Worm (Caenorhabditis elegans) whole organism, L1 larva: ENCODE data around the gene math-6.

Experiments
- alr-1 ChIP-seq: fragments of 200-800 bp; sonication (Bioruptor generic); optimal IDR thresholded peaks from 2 replicates; lab custom pipeline; 2018; ENCODE audit warnings: borderline replicate concordance, mild to moderate bottlenecking, missing genetic modification characterization, missing compliant biosample characterization
- ama-1 ChIP-seq: fragments of 150-350 bp; optimal IDR thresholded peaks from 2 replicates; lab custom pipeline; 2014
- blmp-1 ChIP-seq: fragments of 150-350 bp; optimal IDR thresholded peaks from 2 replicates; lab custom pipeline; 2014; ENCODE audit warnings: missing biosample characterization, missing genetic modification characterization
- ceh-63 ChIP-seq: fragments of 200-800 bp; sonication (Bioruptor generic); optimal IDR thresholded peaks from 2 replicates; lab custom pipeline; 2018; ENCODE audit warnings: mild to moderate bottlenecking, missing genetic modification characterization, missing compliant biosample characterization
- ceh-90 ChIP-seq: sonication (generic microtip); optimal IDR thresholded peaks from 2 replicates; lab custom pipeline; 2016; ENCODE audit warnings: missing genetic modification characterization, missing compliant biosample characterization
- ces-1 ChIP-seq: fragments of 150-350 bp; optimal IDR thresholded peaks from 2 replicates; lab custom pipeline; 2014; ENCODE audit warnings: missing biosample characterization, missing genetic modification reagents, missing genetic modification characterization
- dpl-1 ChIP-seq, 3 experiments: fragments of 150-350 bp in 2 of 3; sonication (generic microtip) in 1 of 3; optimal IDR thresholded peaks; 2 replicates each; lab custom pipeline; 2014 to 2017; ENCODE audit warnings: missing biosample characterization in 3 of 3, missing genetic modification characterization in 3 of 3, missing genetic modification reagents in 3 of 3
- efl-1 ChIP-seq, 4 experiments: fragments of 150-350 bp; optimal IDR thresholded peaks in 3 of 4; peaks in 1 of 4; 1 replicate in 1 of 4; 2 replicates in 3 of 4; lab custom pipeline; 2014; ENCODE audit warnings: missing biosample characterization in 2 of 4, missing genetic modification characterization in 2 of 4, missing genetic modification reagents in 2 of 4
- efl-3 ChIP-seq: fragments of 200-800 bp; sonication (Bioruptor generic); optimal IDR thresholded peaks from 2 replicates; lab custom pipeline; 2018; ENCODE audit warnings: mild to moderate bottlenecking, missing genetic modification characterization, missing compliant biosample characterization
- egl-27 ChIP-seq, 2 experiments: fragments of 150-350 bp in 1 of 2; sonication (generic microtip); optimal IDR thresholded peaks; 3 replicates each; lab custom pipeline; 2017 to 2018; ENCODE audit warnings: missing biosample characterization in 2 of 2, missing genetic modification characterization in 2 of 2, missing genetic modification reagents in 2 of 2
- elt-2 ChIP-seq: sonication (generic microtip); optimal IDR thresholded peaks from 2 replicates; lab custom pipeline; 2016; ENCODE audit warnings: missing genetic modification characterization, mild to moderate bottlenecking, inconsistent platforms, missing compliant biosample characterization, missing genetic modification reagents
- elt-3 ChIP-seq, 6 experiments: fragments of 150-350 bp in 1 of 6; sonication (generic microtip); optimal IDR thresholded peaks; 2 replicates each; lab custom pipeline; 2017 to 2018; ENCODE audit warnings: missing biosample characterization in 6 of 6, missing genetic modification characterization in 6 of 6, inconsistent platforms in 1 of 6
- fkh-10 ChIP-seq: sonication (generic microtip); optimal IDR thresholded peaks from 2 replicates; lab custom pipeline; 2017; ENCODE audit warnings: missing biosample characterization, missing genetic modification reagents, missing genetic modification characterization
- fkh-4 ChIP-seq: sonication (generic microtip); optimal IDR thresholded peaks from 2 replicates; lab custom pipeline; 2016; ENCODE audit warnings: missing compliant biosample characterization, missing genetic modification characterization, borderline replicate concordance
- grh-1 ChIP-seq: fragments of 200-800 bp; sonication (Bioruptor generic); IDR thresholded peaks from 2 replicates; pipeline ENCODE4 v1.3.6; 2022; ENCODE audit warnings: missing genetic modification reagents, missing genetic modification characterization, missing compliant biosample characterization
- hlh-4 ChIP-seq: sonication (generic microtip); optimal IDR thresholded peaks from 2 replicates; lab custom pipeline; 2016; ENCODE audit warnings: mild to moderate bottlenecking, missing genetic modification characterization, missing compliant biosample characterization
- isw-1 ChIP-seq: fragments of 200-800 bp; sonication (Bioruptor generic); IDR thresholded peaks from 2 replicates; pipeline ENCODE4 v1.3.6; 2022; ENCODE audit warnings: missing genetic modification characterization, missing compliant biosample characterization
- lin-13 ChIP-seq: fragments of 150-350 bp; optimal IDR thresholded peaks from 2 replicates; lab custom pipeline; 2014; ENCODE audit warnings: missing biosample characterization, missing genetic modification reagents, missing genetic modification characterization
- lin-35 ChIP-seq, 2 experiments: fragments of 150-350 bp; optimal IDR thresholded peaks; 2 replicates each; lab custom pipeline; 2014; ENCODE audit warnings: missing biosample characterization in 2 of 2, missing genetic modification characterization in 2 of 2, missing genetic modification reagents in 2 of 2
- mab-9 ChIP-seq: fragments of 200-800 bp; sonication (Bioruptor generic); IDR thresholded peaks from 2 replicates; pipeline ENCODE4 v1.3.6; 2022; ENCODE audit warnings: missing genetic modification reagents, missing genetic modification characterization, missing compliant biosample characterization
- mdl-1 ChIP-seq, 2 experiments: fragments of 150-350 bp; optimal IDR thresholded peaks; 2 replicates each; lab custom pipeline; 2014 to 2017; ENCODE audit warnings: missing biosample characterization in 2 of 2, missing genetic modification characterization in 2 of 2, inconsistent platforms in 1 of 2
- mef-2 ChIP-seq: fragments of 150-350 bp; optimal IDR thresholded peaks from 2 replicates; lab custom pipeline; 2014; ENCODE audit warnings: missing biosample characterization, missing genetic modification characterization
- nhr-11 ChIP-seq: fragments of 150-350 bp; optimal IDR thresholded peaks from 2 replicates; lab custom pipeline; 2014; ENCODE audit warnings: missing biosample characterization, missing genetic modification characterization
- nhr-12 ChIP-seq: sonication (generic microtip); optimal IDR thresholded peaks from 2 replicates; lab custom pipeline; 2017; ENCODE audit warnings: missing biosample characterization, missing genetic modification characterization
- nhr-20 ChIP-seq: sonication (generic microtip); optimal IDR thresholded peaks from 2 replicates; lab custom pipeline; 2016; ENCODE audit warnings: mild to moderate bottlenecking, missing genetic modification characterization, missing compliant biosample characterization
- nhr-47 ChIP-seq: sonication (generic microtip); optimal IDR thresholded peaks from 2 replicates; lab custom pipeline; 2016; ENCODE audit warnings: mild to moderate bottlenecking, missing genetic modification characterization, moderate library complexity, missing compliant biosample characterization
- nhr-71 ChIP-seq: sonication (generic microtip); optimal IDR thresholded peaks from 2 replicates; lab custom pipeline; 2016; ENCODE audit warnings: mild to moderate bottlenecking, missing genetic modification characterization, moderate library complexity, missing compliant biosample characterization
- nhr-77 ChIP-seq: fragments of 150-350 bp; optimal IDR thresholded peaks from 2 replicates; lab custom pipeline; 2014; ENCODE audit warnings: missing biosample characterization, missing genetic modification characterization
- pax-3 ChIP-seq: fragments of 200-800 bp; sonication (Bioruptor generic); optimal IDR thresholded peaks from 2 replicates; lab custom pipeline; 2018; ENCODE audit warnings: mild to moderate bottlenecking, missing genetic modification characterization, moderate library complexity, missing compliant biosample characterization
- pqm-1 ChIP-seq: sonication (generic microtip); optimal IDR thresholded peaks from 3 replicates; lab custom pipeline; 2017; ENCODE audit warnings: missing biosample characterization, missing genetic modification characterization
- rnt-1 ChIP-seq: sonication (generic microtip); optimal IDR thresholded peaks from 2 replicates; lab custom pipeline; 2016; ENCODE audit warnings: mild to moderate bottlenecking, missing genetic modification characterization, moderate library complexity, missing compliant biosample characterization
- skn-1 ChIP-seq: fragments of 150-350 bp; optimal IDR thresholded peaks from 2 replicates; lab custom pipeline; 2014; ENCODE audit warnings: missing biosample characterization, missing genetic modification characterization
- snu-23 ChIP-seq: sonication (generic microtip); optimal IDR thresholded peaks from 2 replicates; lab custom pipeline; 2016; ENCODE audit warnings: missing genetic modification characterization, missing compliant biosample characterization
- swsn-7 ChIP-seq: sonication (generic microtip); optimal IDR thresholded peaks from 2 replicates; lab custom pipeline; 2016; ENCODE audit warnings: missing genetic modification characterization, missing compliant biosample characterization
- tlp-1 ChIP-seq: fragments of 150-350 bp; optimal IDR thresholded peaks from 2 replicates; lab custom pipeline; 2014; ENCODE audit warnings: missing biosample characterization, missing genetic modification characterization
- unc-98 ChIP-seq: fragments of 200-800 bp; sonication (Bioruptor generic); IDR thresholded peaks from 2 replicates; pipeline ENCODE4 v1.3.6; 2022; ENCODE audit warnings: missing genetic modification characterization, missing compliant biosample characterization
- zip-4 ChIP-seq: fragments of 200-800 bp; sonication (Bioruptor generic); optimal IDR thresholded peaks from 2 replicates; lab custom pipeline; 2018; ENCODE audit warnings: mild to moderate bottlenecking, missing genetic modification characterization, moderate library complexity, missing compliant biosample characterization
- ztf-4 ChIP-seq: fragments of 150-350 bp; optimal IDR thresholded peaks from 2 replicates; lab custom pipeline; 2014; ENCODE audit warnings: missing biosample characterization, missing genetic modification characterization

The math-6 gene

DNA sequence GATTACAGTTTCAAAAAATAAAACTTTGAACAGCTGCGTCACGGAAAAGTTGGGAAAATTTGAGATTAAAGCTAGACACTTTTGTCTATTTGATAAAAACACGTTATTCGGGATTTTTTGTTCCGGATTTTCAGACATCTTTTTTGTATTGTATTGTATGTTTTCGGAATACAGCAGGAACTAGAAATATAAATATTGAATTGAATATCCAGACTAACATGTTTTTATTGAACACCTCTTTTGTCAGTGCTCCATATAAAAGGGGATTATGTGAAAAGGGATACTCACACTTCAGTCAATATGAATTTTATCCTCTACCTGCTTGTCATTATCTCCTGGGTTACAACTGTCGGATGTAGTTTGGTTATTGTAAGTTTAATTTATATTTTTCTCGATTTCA is 9.4 kb upstream of the math-6 start, which contains the start of gene C16C4.1:
Gene C16C4.1, plus strand, starts transcription at position 301 of the 400 bp plus-strand sequence.
- TF ChIP-seq pax-3 (no peak), elt-3 (tag; optimal IDR thresholded peaks at IDR 0.05; lab: Kevin White, UChicago) (no peak), nhr-71 (tag; lab: Kevin White, UChicago) (no peak), nhr-77 (tag; lab: Kevin White, UChicago) (no peak), elt-2 (tag; lab: Kevin White, UChicago) (no peak), nhr-11 (tag; lab: Kevin White, UChicago) (no peak), egl-27 (tag; optimal IDR thresholded peaks at IDR 0.05; lab: Kevin White, UChicago) (no peak), snu-23 (GFP tag; lab: Kevin White, UChicago) (no peak), lin-35 (GFP tag; optimal IDR thresholded peaks at IDR 0.05; lab: Kevin White, UChicago) (no peak), mab-9 (GFP tag; lab: Robert Waterston, UW) (no peak), ztf-4 (tag; lab: Kevin White, UChicago) (no peak), ces-1 (no peak)
- TF ChIP-seq, all 84 proteins: peak for 0

DNA sequence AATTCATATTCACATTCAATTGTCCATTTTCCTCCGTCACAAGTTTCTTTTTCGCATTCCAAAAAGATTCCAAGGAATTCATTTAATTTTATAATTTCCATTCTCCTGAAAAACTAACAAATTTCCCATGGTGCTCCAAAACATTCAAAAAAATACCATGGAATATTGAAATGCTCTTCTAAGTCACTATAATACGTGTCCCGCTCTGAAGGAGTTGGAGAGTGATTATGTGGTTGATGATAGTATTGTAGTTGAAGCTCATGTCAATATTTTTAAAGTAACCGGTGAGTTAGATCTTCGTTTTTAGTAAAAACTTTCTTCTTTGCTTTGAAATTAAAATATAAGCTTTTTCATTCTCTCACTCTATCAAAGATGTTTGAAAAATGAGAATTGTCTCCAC is 6.1 kb upstream of the math-6 start, which contains the start of gene math-9:
Gene math-9, minus strand, starts transcription at position 101 of the 400 bp plus-strand sequence.
- TF ChIP-seq efl-1 (optimal IDR thresholded peaks at IDR 0.05; lab: Kevin White, UChicago) (no peak), efl-1 (GFP tag; optimal IDR thresholded peaks at IDR 0.05 in 1 of 2; lab: Kevin White, UChicago) (peak in 1 of 2 experiments; percentile 45), pqm-1 (tag; lab: Kevin White, UChicago) (no peak), swsn-7 (tag; lab: Kevin White, UChicago) (no peak), dpl-1 (GFP tag; optimal IDR thresholded peaks at IDR 0.05; lab: Kevin White, UChicago) (no peak), egl-27 (tag; optimal IDR thresholded peaks at IDR 0.05; lab: Kevin White, UChicago) (no peak), ama-1 (lab: Kevin White, UChicago) (no peak), blmp-1 (tag; lab: Kevin White, UChicago) (no peak), fkh-10 (GFP tag; lab: Kevin White, UChicago) (no peak)

ce11 chrII:1889071-1889470 is 4.5 kb upstream of the math-6 start, which contains the start of gene math-8:
math-8 (minus strand) TSS chrII:1889171.
- TF ChIP-seq dpl-1 (GFP tag; optimal IDR thresholded peaks at IDR 0.05; lab: Kevin White, UChicago), result no peak
- TF ChIP-seq efl-3 (GFP tag; lab: Kevin White, UChicago), result no peak
- TF ChIP-seq alr-1, result no peak
- TF ChIP-seq hlh-4, result no peak
- TF ChIP-seq ces-1, result no peak
- TF ChIP-seq egl-27 (tag; optimal IDR thresholded peaks at IDR 0.05; lab: Kevin White, UChicago), result no peak
- TF ChIP-seq swsn-7 (tag; lab: Kevin White, UChicago), result no peak
- no peak for TF ChIP-seq mef-2
- no peak for TF ChIP-seq nhr-12 (tag; lab: Kevin White, UChicago)
- no peak for TF ChIP-seq nhr-47 (tag; lab: Kevin White, UChicago)
- no peak for TF ChIP-seq lin-13 (GFP tag; lab: Kevin White, UChicago)
- TF ChIP-seq rnt-1 (tag; lab: Kevin White, UChicago), result no peak
- no peak for TF ChIP-seq fkh-4 (tag; lab: Kevin White, UChicago)
- no peak for TF ChIP-seq grh-1 (GFP tag; lab: Robert Waterston, UW)
- no peak for TF ChIP-seq lin-35 (GFP tag; optimal IDR thresholded peaks at IDR 0.05; lab: Kevin White, UChicago)
- no peak for TF ChIP-seq isw-1 (GFP tag; lab: Robert Waterston, UW)
- no peak for TF ChIP-seq nhr-20 (tag; lab: Kevin White, UChicago)
- no peak for TF ChIP-seq skn-1 (tag; lab: Kevin White, UChicago)
- no peak for TF ChIP-seq ceh-63 (GFP tag; lab: Kevin White, UChicago)

ce11 chrII:1886379-1886778 is 1.8 kb upstream of the math-6 start, which contains the start of gene math-7:
math-7 (minus strand) TSS chrII:1886479.
- TF ChIP-seq lin-13 (GFP tag; lab: Kevin White, UChicago) (no peak), tlp-1 (tag; lab: Kevin White, UChicago) (no peak), zip-4 (GFP tag; lab: Kevin White, UChicago) (no peak), ceh-90 (tag; lab: Kevin White, UChicago) (no peak), unc-98 (GFP tag; lab: Robert Waterston, UW) (no peak), mdl-1 (tag; optimal IDR thresholded peaks at IDR 0.05; lab: Kevin White, UChicago) (no peak), dpl-1 (GFP tag; optimal IDR thresholded peaks at IDR 0.05; lab: Kevin White, UChicago) (no peak)
